Worm (Caenorhabditis elegans): ENCODE results near the gene dur-1.

DNA sequence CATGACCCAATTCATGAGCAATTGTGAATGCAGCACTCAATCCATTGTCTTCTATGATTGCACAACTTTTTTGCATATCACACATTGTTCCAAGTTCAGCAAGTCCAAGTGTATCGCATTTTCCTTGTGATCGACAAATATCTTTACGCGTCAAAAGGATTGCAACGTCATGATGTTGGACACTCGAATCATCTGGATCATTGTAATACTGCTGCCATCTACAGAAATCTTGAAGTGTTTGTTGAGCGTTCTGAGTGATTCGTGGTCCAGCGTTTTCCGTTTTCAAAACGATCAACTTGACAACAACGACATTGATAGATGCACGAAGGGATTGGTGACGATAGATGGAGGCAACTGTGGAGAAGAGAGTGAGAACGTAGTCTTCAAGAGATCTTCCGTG is 15.2 kb upstream of the dur-1 start:
- TF ChIP-seq zip-4 (GFP tag; optimal IDR thresholded peaks at IDR 0.05) (no peak), unc-62 (GFP tag; optimal IDR thresholded peaks at IDR 0.05) (no peak), nhr-237 (tag; optimal IDR thresholded peaks at IDR 0.05) (no peak), alr-1 (tag; optimal IDR thresholded peaks at IDR 0.05; ENCODE audit: borderline replicate concordance) (no peak), skn-1 (tag; optimal IDR thresholded peaks at IDR 0.05) (no peak), lin-15B (tag; optimal IDR thresholded peaks at IDR 0.05) (no peak), mep-1 (tag; optimal IDR thresholded peaks at IDR 0.05) (no peak)

Measured in whole organism, L1 larva.